Worm (Caenorhabditis elegans): ENCODE measurements around the gene chil-2.

DNA sequence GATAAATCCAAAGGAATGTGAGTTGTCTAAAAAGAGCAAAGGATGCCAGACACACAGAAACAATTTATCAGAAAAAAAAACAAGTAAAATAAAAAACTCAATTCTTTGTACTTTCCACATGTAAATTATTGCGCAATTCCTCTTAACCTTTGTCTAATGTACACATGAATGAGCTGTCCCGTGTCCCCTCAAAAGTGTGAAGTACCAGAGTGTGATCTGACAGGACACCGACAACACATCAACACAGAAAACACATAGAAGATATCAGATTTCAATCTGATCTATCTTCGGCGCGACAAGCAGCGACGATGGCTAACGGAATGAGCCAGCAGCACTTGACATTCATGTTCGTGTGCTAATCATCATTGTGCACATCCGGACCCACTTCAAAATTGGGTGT lies 45.9 kb downstream of the chil-2 start:
- TF ChIP-seq ref-2 (tag; optimal IDR thresholded peaks at IDR 0.05): no peak
- no peak for TF ChIP-seq npax-4 (tag; optimal IDR thresholded peaks at IDR 0.05)
- no peak for TF ChIP-seq lin-11 (tag; optimal IDR thresholded peaks at IDR 0.05)
- no peak for TF ChIP-seq hlh-13 (GFP tag; optimal IDR thresholded peaks at IDR 0.05)
- no peak for TF ChIP-seq sox-4 (tag; optimal IDR thresholded peaks at IDR 0.05)
- TF ChIP-seq ceh-19 (GFP tag; optimal IDR thresholded peaks at IDR 0.05): no peak

Measured in whole organism, late embryonic.